Worm (Caenorhabditis elegans): ENCODE measurements around the gene ZC513.3.

Gene ZC513.3

ce11 chrV:8092385-8092784 is 45.6 kb downstream of the ZC513.3 start, which contains the start of gene str-129:
str-129 (minus strand) TSS chrV:8092485.
- TF ChIP-seq tbx-8 (GFP tag; optimal IDR thresholded peaks at IDR 0.05) (no peak), blmp-1 (tag; optimal IDR thresholded peaks at IDR 0.05) (no peak), elt-3 (tag; optimal IDR thresholded peaks at IDR 0.05) (no peak), unc-62 (GFP tag; optimal IDR thresholded peaks at IDR 0.05) (no peak), ztf-11 (tag; optimal IDR thresholded peaks at IDR 0.05) (no peak), lin-32 (GFP tag; optimal IDR thresholded peaks at IDR 0.05) (no peak), elt-1 (tag; optimal IDR thresholded peaks at IDR 0.05; ENCODE audit: borderline replicate concordance, insufficient read depth) (no peak), sptf-1 (tag; optimal IDR thresholded peaks at IDR 0.05) (no peak), snpc-4 (tag; optimal IDR thresholded peaks at IDR 0.05) (no peak)

DNA sequence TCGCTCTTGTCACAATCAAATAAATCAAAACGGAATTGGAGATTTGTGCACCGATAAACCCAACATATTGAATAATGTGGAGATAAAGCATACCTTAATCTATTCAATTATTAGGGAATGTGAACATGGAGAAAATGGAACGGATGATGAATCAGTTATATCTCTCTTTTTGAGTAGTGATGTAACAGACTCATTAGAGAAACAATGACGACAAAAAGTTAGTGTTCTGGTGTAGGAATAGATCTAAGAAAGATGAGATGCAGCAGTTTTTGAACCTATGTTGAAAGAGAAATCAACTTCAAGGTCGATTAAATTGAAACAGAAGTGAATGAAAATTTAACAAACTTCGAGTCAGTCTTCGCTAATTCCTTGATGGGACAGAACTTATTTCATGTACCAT is 48.6 kb downstream of the ZC513.3 start, which contains the start of gene str-146:
TSS of gene str-146 (minus strand) at position 101 of the 400 bp plus-strand sequence.
- no peak for TF ChIP-seq unc-62 (GFP tag; optimal IDR thresholded peaks at IDR 0.05)
- no peak for TF ChIP-seq drap-1 (GFP tag; optimal IDR thresholded peaks at IDR 0.05)

DNA sequence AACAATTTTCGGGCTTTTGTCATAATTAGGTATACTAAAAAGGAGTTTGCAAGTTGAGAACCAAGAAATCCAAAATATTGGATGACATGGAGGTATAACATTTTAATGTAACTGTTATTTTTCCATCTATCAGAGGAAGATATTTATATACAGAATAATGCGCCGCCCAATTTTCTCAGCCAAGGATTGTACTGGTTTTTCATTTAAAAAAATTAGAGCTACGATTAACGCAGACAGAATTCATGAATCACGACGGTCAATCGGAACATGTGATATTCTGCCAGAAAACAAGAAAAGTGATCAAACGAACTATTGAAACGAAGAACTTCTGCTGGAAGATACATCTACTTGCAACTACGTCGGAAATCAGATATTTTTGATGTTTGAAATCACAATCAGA is 51.4 kb downstream of the ZC513.3 start, which contains the start of gene str-145:
TSS of gene str-145 (minus strand) at position 101 of the 400 bp plus-strand sequence.
- no peak for TF ChIP-seq nhr-76 (tag; optimal IDR thresholded peaks at IDR 0.05)
- TF ChIP-seq lin-32 (GFP tag; optimal IDR thresholded peaks at IDR 0.05), result no peak
- TF ChIP-seq lin-13 (tag; optimal IDR thresholded peaks at IDR 0.05), result no peak
- TF ChIP-seq nhr-2 (tag; optimal IDR thresholded peaks at IDR 0.05), result no peak
- no peak for TF ChIP-seq lsy-2 (tag; optimal IDR thresholded peaks at IDR 0.05)
- TF ChIP-seq nhr-28 (tag; optimal IDR thresholded peaks at IDR 0.05), result no peak
- TF ChIP-seq bed-3 (GFP tag; optimal IDR thresholded peaks at IDR 0.05), result no peak
- TF ChIP-seq ztf-11 (tag; optimal IDR thresholded peaks at IDR 0.05), result no peak
- no peak for TF ChIP-seq blmp-1 (tag; optimal IDR thresholded peaks at IDR 0.05)
- no peak for TF ChIP-seq unc-62 (GFP tag; optimal IDR thresholded peaks at IDR 0.05)
- TF ChIP-seq snpc-4 (tag; optimal IDR thresholded peaks at IDR 0.05), result no peak
- TF ChIP-seq mep-1 (tag; optimal IDR thresholded peaks at IDR 0.05), result no peak
- TF ChIP-seq mab-5 (tag; optimal IDR thresholded peaks at IDR 0.05), result no peak

Data from whole organism, mixed stage, embryonic.